Fruit fly (Drosophila melanogaster) whole organism, embryonic: ENCODE results near the gene CG14309.

ENCODE experiments used
- Antp ChIP-seq: fragments of 200-800 bp; sonication (Bioruptor generic); optimal IDR thresholded peaks from 3 replicates; lab custom pipeline; 2016; ENCODE audit warnings: missing biosample characterization, missing genetic modification characterization
- Asciz ChIP-seq: fragments of 200-800 bp; sonication (Bioruptor generic); optimal IDR thresholded peaks from 2 replicates; lab custom pipeline; 2017; ENCODE audit warnings: missing biosample characterization, mild to moderate bottlenecking, missing genetic modification characterization, missing genetic modification reagents
- C15 ChIP-seq: fragments of 200-800 bp; sonication (Bioruptor generic); IDR thresholded peaks from 3 replicates; pipeline ENCODE4 v1.3.6; 2022; ENCODE audit warnings: missing biosample characterization, missing genetic modification characterization
- CG10543 ChIP-seq: fragments of 200-800 bp; sonication (Bioruptor generic); optimal IDR thresholded peaks from 3 replicates; lab custom pipeline; 2017; ENCODE audit warnings: missing biosample characterization, mild to moderate bottlenecking, missing genetic modification characterization, moderate library complexity
- CG11093 ChIP-seq: fragments of 200-800 bp; sonication (Bioruptor generic); IDR thresholded peaks from 3 replicates; pipeline ENCODE4 v1.3.6; 2022; ENCODE audit warnings: missing biosample characterization, missing genetic modification characterization
- CG11504 ChIP-seq: fragments of 200-800 bp; sonication (Bioruptor generic); optimal IDR thresholded peaks from 3 replicates; lab custom pipeline; 2019; ENCODE audit warnings: missing biosample characterization, mild to moderate bottlenecking, missing genetic modification characterization, moderate library complexity
- CG12769 ChIP-seq: fragments of 200-800 bp; sonication (Bioruptor generic); optimal IDR thresholded peaks from 2 replicates; lab custom pipeline; 2019; ENCODE audit warnings: missing biosample characterization, mild to moderate bottlenecking, missing genetic modification characterization, moderate library complexity
- CG15514 ChIP-seq: fragments of 200-800 bp; sonication (Bioruptor generic); optimal IDR thresholded peaks from 3 replicates; lab custom pipeline; 2017; ENCODE audit warnings: missing biosample characterization, missing genetic modification characterization, mild to moderate bottlenecking, moderate library complexity, missing genetic modification reagents
- CG1832 ChIP-seq: fragments of 200-800 bp; sonication (Bioruptor generic); optimal IDR thresholded peaks from 2 replicates; lab custom pipeline; 2017; ENCODE audit warnings: missing biosample characterization, mild to moderate bottlenecking, missing genetic modification characterization, inconsistent platforms
- CG18476 ChIP-seq: fragments of 200-800 bp; sonication (Bioruptor generic); optimal IDR thresholded peaks from 2 replicates; lab custom pipeline; 2016; ENCODE audit warnings: missing biosample characterization, mild to moderate bottlenecking, missing genetic modification characterization
- CG2712 ChIP-seq: fragments of 200-800 bp; optimal IDR thresholded peaks from 3 replicates; lab custom pipeline; 2019; ENCODE audit warnings: missing biosample characterization, mild to moderate bottlenecking, missing genetic modification characterization, moderate library complexity
- CG33213 ChIP-seq: fragments of 200-800 bp; sonication (Bioruptor generic); optimal IDR thresholded peaks from 3 replicates; lab custom pipeline; 2016; ENCODE audit warnings: missing biosample characterization, missing genetic modification characterization
- CG6765 ChIP-seq: fragments of 200-800 bp; sonication (Bioruptor generic); optimal IDR thresholded peaks from 3 replicates; lab custom pipeline; 2017; ENCODE audit warnings: missing biosample characterization, mild to moderate bottlenecking, missing genetic modification characterization
- CG6791 ChIP-seq: fragments of 200-800 bp; sonication (Bioruptor generic); IDR thresholded peaks from 3 replicates; pipeline ENCODE4 v1.3.6; 2022; ENCODE audit warnings: missing biosample characterization, missing genetic modification characterization; ENCODE audit not compliant: partially characterized antibody
- CG7372 ChIP-seq: fragments of 200-800 bp; sonication (Bioruptor generic); IDR thresholded peaks from 2 replicates; pipeline ENCODE4 v1.3.6; 2022; ENCODE audit warnings: missing biosample characterization, missing genetic modification characterization
- CG8478 ChIP-seq: fragments of >200 bp; optimal IDR thresholded peaks from 2 replicates; lab custom pipeline; 2018
- CG8765 ChIP-seq: fragments of 200-800 bp; sonication (Bioruptor generic); IDR thresholded peaks from 2 replicates; pipeline ENCODE4 v1.3.6; 2022; ENCODE audit warnings: missing biosample characterization, missing genetic modification characterization
- CG9215 ChIP-seq: fragments of 200-800 bp; sonication (Bioruptor generic); IDR thresholded peaks from 2 replicates; pipeline ENCODE4 v1.3.6; 2022; ENCODE audit warnings: missing biosample characterization, missing genetic modification characterization
- CG9876 ChIP-seq: fragments of 200-800 bp; sonication (Bioruptor generic); optimal IDR thresholded peaks from 2 replicates; lab custom pipeline; 2016; ENCODE audit warnings: missing biosample characterization, missing genetic modification characterization
- Deaf1 ChIP-seq: fragments of 200-800 bp; optimal IDR thresholded peaks from 3 replicates; lab custom pipeline; 2019; ENCODE audit warnings: missing biosample characterization, mild to moderate bottlenecking, missing genetic modification characterization, moderate library complexity
- Gsc ChIP-seq: fragments of 200-800 bp; sonication (Bioruptor generic); IDR thresholded peaks from 2 replicates; pipeline ENCODE4 v1.3.6; 2022; ENCODE audit warnings: missing biosample characterization, missing genetic modification characterization
- HLHmδ ChIP-seq: fragments of 200-800 bp; sonication (Bioruptor generic); optimal IDR thresholded peaks from 2 replicates; lab custom pipeline; 2018; ENCODE audit warnings: missing biosample characterization, mild to moderate bottlenecking, missing genetic modification characterization, moderate library complexity
- Hr78 ChIP-seq, 2 experiments: fragments of 200-800 bp in 1 of 2; fragments of >200 bp in 1 of 2; sonication (Bioruptor generic) in 1 of 2; optimal IDR thresholded peaks; 2 replicates each; lab custom pipeline; 2017 to 2019; ENCODE audit warnings: missing biosample characterization in 2 of 2, missing genetic modification characterization in 2 of 2, mild to moderate bottlenecking in 1 of 2, moderate library complexity in 1 of 2
- Jarid2 ChIP-seq: fragments of 200-800 bp; sonication (Bioruptor generic); optimal IDR thresholded peaks from 3 replicates; lab custom pipeline; 2017; ENCODE audit warnings: mild to moderate bottlenecking, missing biosample characterization, missing genetic modification reagents, missing genetic modification characterization
- Mes4 ChIP-seq: fragments of 200-800 bp; sonication (Bioruptor generic); optimal IDR thresholded peaks from 2 replicates; lab custom pipeline; 2016; ENCODE audit warnings: missing biosample characterization, missing genetic modification characterization
- NC2α ChIP-seq: fragments of 200-800 bp; sonication (Bioruptor generic); optimal IDR thresholded peaks from 2 replicates; lab custom pipeline; 2016; ENCODE audit warnings: missing biosample characterization, missing genetic modification characterization
- Oli ChIP-seq: fragments of 200-800 bp; sonication (Bioruptor generic); optimal IDR thresholded peaks from 2 replicates; lab custom pipeline; 2018; ENCODE audit warnings: missing biosample characterization, mild to moderate bottlenecking, missing genetic modification characterization, moderate library complexity
- PHDP ChIP-seq: fragments of 200-800 bp; sonication (Bioruptor generic); optimal IDR thresholded peaks from 3 replicates; lab custom pipeline; 2018; ENCODE audit warnings: missing biosample characterization, mild to moderate bottlenecking, missing genetic modification characterization, moderate library complexity
- Trl ChIP-seq, 3 experiments: fragments of >200 bp in 2 of 3; fragments of 200-800 bp in 1 of 3; sonication (Bioruptor generic) in 1 of 3; optimal IDR thresholded peaks; 2 replicates in 1 of 3; 3 replicates in 2 of 3; lab custom pipeline; 2016 to 2017; ENCODE audit warnings: missing biosample characterization in 1 of 3, missing genetic modification characterization in 1 of 3
- cg ChIP-seq: fragments of 200-800 bp; sonication (Bioruptor generic); optimal IDR thresholded peaks from 3 replicates; lab custom pipeline; 2019; ENCODE audit warnings: missing biosample characterization, mild to moderate bottlenecking, missing genetic modification characterization, moderate library complexity
- chinmo ChIP-seq: fragments of 200-800 bp; sonication (Bioruptor generic); IDR thresholded peaks from 4 replicates; pipeline ENCODE4 v1.3.6; 2022; ENCODE audit warnings: missing biosample characterization, missing genetic modification characterization; ENCODE audit not compliant: partially characterized antibody
- dimm ChIP-seq: fragments of 200-800 bp; sonication (Bioruptor generic); IDR thresholded peaks from 2 replicates; pipeline ENCODE4 v1.3.6; 2022; ENCODE audit warnings: missing biosample characterization, missing genetic modification characterization
- dm ChIP-seq: fragments of 200-800 bp; sonication (Bioruptor generic); optimal IDR thresholded peaks from 3 replicates; lab custom pipeline; 2016; ENCODE audit warnings: missing biosample characterization, missing genetic modification characterization
- dysf ChIP-seq: fragments of 200-800 bp; sonication (Bioruptor generic); IDR thresholded peaks from 3 replicates; pipeline ENCODE4 v1.3.6; 2022; ENCODE audit warnings: missing biosample characterization, missing genetic modification characterization
- gcm2 ChIP-seq: fragments of 200-800 bp; sonication (Bioruptor generic); optimal IDR thresholded peaks from 2 replicates; lab custom pipeline; 2016; ENCODE audit warnings: missing biosample characterization, missing genetic modification characterization
- inv ChIP-seq: fragments of 200-800 bp; sonication (Bioruptor generic); IDR thresholded peaks from 2 replicates; pipeline ENCODE4 v1.3.6; 2022; ENCODE audit warnings: missing biosample characterization, missing genetic modification characterization; ENCODE audit not compliant: partially characterized antibody
- mam ChIP-seq: fragments of 200-800 bp; sonication (Bioruptor generic); optimal IDR thresholded peaks from 3 replicates; lab custom pipeline; 2016; ENCODE audit warnings: missing biosample characterization, missing genetic modification characterization
- mld ChIP-seq: fragments of 200-800 bp; sonication (Bioruptor generic); IDR thresholded peaks from 3 replicates; pipeline ENCODE4 v1.3.6; 2022; ENCODE audit warnings: missing biosample characterization, missing genetic modification characterization; ENCODE audit not compliant: partially characterized antibody
- nom ChIP-seq: fragments of 200-800 bp; sonication (Bioruptor generic); optimal IDR thresholded peaks from 2 replicates; lab custom pipeline; 2017; ENCODE audit warnings: missing biosample characterization, missing genetic modification characterization, mild to moderate bottlenecking, moderate library complexity, missing genetic modification reagents
- p53 ChIP-seq: fragments of 200-800 bp; sonication (Bioruptor generic); optimal IDR thresholded peaks from 2 replicates; lab custom pipeline; 2016; ENCODE audit warnings: missing biosample characterization, missing genetic modification characterization
- pfk ChIP-seq: fragments of 200-800 bp; sonication (Bioruptor generic); optimal IDR thresholded peaks from 2 replicates; lab custom pipeline; 2018; ENCODE audit warnings: missing biosample characterization, mild to moderate bottlenecking, missing genetic modification characterization, moderate library complexity
- prd ChIP-seq, 3 experiments: fragments of >200 bp in 2 of 3; fragments of 200-800 bp in 1 of 3; sonication (Bioruptor generic) in 1 of 3; optimal IDR thresholded peaks in 2 of 3; IDR thresholded peaks in 1 of 3; 2 replicates in 2 of 3; 3 replicates in 1 of 3; pipeline versions ENCODE4 v1.3.6 to Lab custom; 2017 to 2022; ENCODE audit warnings: missing biosample characterization in 1 of 3, missing genetic modification characterization in 1 of 3
- pros ChIP-seq: fragments of 200-800 bp; sonication (Bioruptor generic); optimal IDR thresholded peaks from 3 replicates; lab custom pipeline; 2019; ENCODE audit warnings: missing biosample characterization, mild to moderate bottlenecking, missing genetic modification characterization, moderate library complexity
- rib ChIP-seq: fragments of 200-800 bp; sonication (Bioruptor generic); IDR thresholded peaks from 2 replicates; pipeline ENCODE4 v1.3.6; 2022; ENCODE audit warnings: missing biosample characterization, missing genetic modification characterization
- row ChIP-seq: fragments of 200-800 bp; sonication (Bioruptor generic); IDR thresholded peaks from 3 replicates; pipeline ENCODE4 v1.3.6; 2022; ENCODE audit warnings: missing biosample characterization, missing genetic modification characterization
- sim ChIP-seq: fragments of 200-800 bp; sonication (Bioruptor generic); IDR thresholded peaks from 2 replicates; pipeline ENCODE4 v1.3.6; 2022; ENCODE audit warnings: missing biosample characterization, missing genetic modification characterization
- slp2 ChIP-seq: fragments of 200-800 bp; sonication (Bioruptor generic); optimal IDR thresholded peaks from 2 replicates; lab custom pipeline; 2016; ENCODE audit warnings: missing biosample characterization, missing genetic modification characterization
- unc-4 ChIP-seq: fragments of 200-800 bp; sonication (Bioruptor generic); IDR thresholded peaks from 2 replicates; pipeline ENCODE4 v1.3.6; 2022; ENCODE audit warnings: missing biosample characterization, missing genetic modification characterization; ENCODE audit not compliant: partially characterized antibody
- unpg ChIP-seq: fragments of 200-800 bp; sonication (Bioruptor generic); optimal IDR thresholded peaks from 3 replicates; lab custom pipeline; 2018; ENCODE audit warnings: missing biosample characterization, mild to moderate bottlenecking, missing genetic modification characterization, moderate library complexity
- yki ChIP-seq: fragments of >200 bp; optimal IDR thresholded peaks from 3 replicates; lab custom pipeline; 2018

The CG14309 gene

DNA sequence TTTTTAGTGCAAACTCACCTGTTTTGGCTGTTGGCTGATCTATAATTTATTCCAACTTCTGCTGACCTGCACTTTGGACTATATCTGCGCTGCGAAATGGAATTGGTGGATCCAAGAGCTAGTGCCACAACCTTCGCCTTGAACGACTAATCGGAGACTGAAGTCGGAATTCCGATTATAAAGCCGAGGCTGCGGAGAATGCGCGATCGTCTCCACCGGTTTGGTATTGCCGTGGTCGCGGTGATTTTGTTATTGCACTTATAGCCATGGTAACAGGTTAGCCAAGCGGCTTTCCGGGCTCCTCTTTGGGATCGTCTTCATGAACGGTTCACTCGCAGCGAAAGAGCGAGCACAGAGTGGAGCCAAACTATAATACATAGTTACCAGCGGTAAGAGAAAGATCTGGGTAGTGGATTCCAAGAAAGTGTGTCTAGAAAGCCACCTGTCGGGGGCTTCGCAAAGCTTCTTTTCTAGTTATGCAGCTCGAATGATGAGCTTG is 3.8 kb downstream of the CG14309 start, which contains the start of gene CG7675 (continued):
- TF ChIP-seq yki (lab: Kevin White, UChicago) (no peak), Trl (optimal IDR thresholded peaks at IDR 0.05; lab: Kevin White, UChicago) (peak; percentile 20 to 26), Trl (GFP tag; optimal IDR thresholded peaks at IDR 0.05; lab: Kevin White, UChicago) (no peak), sim (no peak), Jarid2 (GFP tag; lab: Kevin White, UChicago) (peak; percentile 44), chinmo (GFP tag; lab: Robert Waterston, UW) (peak; percentile 95), NC2α (GFP tag; lab: Kevin White, UChicago) (no peak), CG6791 (GFP tag; lab: Robert Waterston, UW) (no peak), HLHmδ (peak; percentile 21), inv (GFP tag; lab: Robert Waterston, UW) (no peak), Hr78 (GFP tag; optimal IDR thresholded peaks at IDR 0.05; lab: Kevin White, UChicago) (peak in 1 of 2 experiments; percentile 62), CG1832 (GFP tag; lab: Kevin White, UChicago) (no peak), p53 (no peak), Mes4 (GFP tag; lab: Kevin White, UChicago) (no peak), prd (optimal IDR thresholded peaks at IDR 0.05; lab: Kevin White, UChicago) (no peak), prd (GFP tag; IDR thresholded peaks at IDR 0.05; lab: Robert Waterston, UW) (no peak), cg (GFP tag; lab: Kevin White, UChicago) (no peak), Gsc (GFP tag; lab: Robert Waterston, UW) (no peak), nom (GFP tag; lab: Kevin White, UChicago) (peak; percentile 95), CG33213 (no peak), CG15514 (peak; percentile 2), CG11093 (GFP tag; lab: Robert Waterston, UW) (no peak), C15 (GFP tag; lab: Robert Waterston, UW) (no peak), Deaf1 (tag; lab: Kevin White, UChicago) (peak; percentile 93), CG6765 (GFP tag; lab: Kevin White, UChicago) (no peak), CG8478 (no peak), CG9215 (no peak), dm (GFP tag; lab: Kevin White, UChicago) (no peak), mld (GFP tag; lab: Robert Waterston, UW) (no peak), pfk (GFP tag; lab: Kevin White, UChicago) (no peak), pros (GFP tag; lab: Kevin White, UChicago) (peak; percentile 56), PHDP (tag; lab: Kevin White, UChicago) (no peak), unc-4 (GFP tag; lab: Robert Waterston, UW) (no peak), Asciz (GFP tag; lab: Kevin White, UChicago) (no peak), rib (GFP tag; lab: Robert Waterston, UW) (peak; percentile 42; the same call in 1 of the 2 replicates), gcm2 (no peak), CG12769 (tag; lab: Kevin White, UChicago) (peak; percentile 82), row (GFP tag; lab: Robert Waterston, UW) (no peak), CG8765 (GFP tag; lab: Robert Waterston, UW) (no peak), dysf (GFP tag; lab: Robert Waterston, UW) (no peak), CG18476 (GFP tag; lab: Kevin White, UChicago) (no peak), slp2 (no peak), CG9876 (no peak), dimm (GFP tag; lab: Robert Waterston, UW) (no peak), CG11504 (no peak), Antp (GFP tag; lab: Kevin White, UChicago) (no peak), Oli (no peak), CG2712 (tag; lab: Kevin White, UChicago) (no peak), CG10543 (GFP tag; lab: Kevin White, UChicago) (peak; percentile 34), unpg (GFP tag; lab: Kevin White, UChicago) (no peak), mam (GFP tag; lab: Kevin White, UChicago) (no peak), CG7372 (GFP tag; lab: Robert Waterston, UW) (no peak)
